Fruit fly (Drosophila melanogaster): ENCODE data around the gene IFT57.

The IFT57 gene

dm6 chr2L:3524729-3525181, 5.8 kb upstream of the IFT57 start, which contains the start of gene CG8852 (continued):
- 0 out of 2 replicates have a peak, but pooled peaks have one; percentile 8 for TF ChIP-seq CG7372 (GFP tag; IDR thresholded peaks at IDR 0.05)
- no peak for TF ChIP-seq CG42726 (GFP tag; IDR thresholded peaks at IDR 0.05; ENCODE audit: partially characterized antibody)
- no peak for TF ChIP-seq CG33557 (GFP tag; optimal IDR thresholded peaks at IDR 0.05)
- no peak for TF ChIP-seq schlank (tag; optimal IDR thresholded peaks at IDR 0.05)
- no peak for TF ChIP-seq CG12299 (tag; optimal IDR thresholded peaks at IDR 0.05)
- no peak for TF ChIP-seq CG14667 (GFP tag; IDR thresholded peaks at IDR 0.05)
- 0 out of 3 replicates have a peak, but pooled peaks have one; percentile 17 for TF ChIP-seq Dbx (GFP tag; IDR thresholded peaks at IDR 0.05)
- TF ChIP-seq Six4 (GFP tag; optimal IDR thresholded peaks at IDR 0.05): no peak
- TF ChIP-seq CG12659 (GFP tag; optimal IDR thresholded peaks at IDR 0.05): no peak
- TF ChIP-seq hbn (GFP tag; IDR thresholded peaks at IDR 0.05; ENCODE audit: partially characterized antibody): no peak
- TF ChIP-seq wor (GFP tag; IDR thresholded peaks at IDR 0.05): peak; percentile 45
- peak; percentile 46 for TF ChIP-seq CG13424 (tag; optimal IDR thresholded peaks at IDR 0.05)
- no peak for TF ChIP-seq en (GFP tag; optimal IDR thresholded peaks at IDR 0.05)
- TF ChIP-seq gem (tag; optimal IDR thresholded peaks at IDR 0.05): no peak
- no peak for TF ChIP-seq CG7963 (GFP tag; IDR thresholded peaks at IDR 0.05; ENCODE audit: partially characterized antibody)
- TF ChIP-seq CG8281 (tag; optimal IDR thresholded peaks at IDR 0.05): no peak
- TF ChIP-seq Aef1 (GFP tag; IDR thresholded peaks at IDR 0.05): peak; percentile 20; the same call in 1 of the 3 replicates
- no peak for TF ChIP-seq CG9609 (GFP tag; optimal IDR thresholded peaks at IDR 0.05)
- no peak for TF ChIP-seq HLH3B (GFP tag; IDR thresholded peaks at IDR 0.05)
- peak; percentile 44 for TF ChIP-seq CG10543 (GFP tag; optimal IDR thresholded peaks at IDR 0.05)
- TF ChIP-seq esg (GFP tag; conservative IDR thresholded peaks at IDR 0.05): peak; percentile 35; the same call in 1 of the 2 replicates
- no peak for TF ChIP-seq Awh (GFP tag; IDR thresholded peaks at IDR 0.05)
- TF ChIP-seq fd96Cb (tag; optimal IDR thresholded peaks at IDR 0.05): peak; percentile 18
- TF ChIP-seq Hr78 (GFP tag; optimal IDR thresholded peaks at IDR 0.05): no peak
- no peak for TF ChIP-seq CG16779 (GFP tag; IDR thresholded peaks at IDR 0.05)
- TF ChIP-seq trem (tag; optimal IDR thresholded peaks at IDR 0.05): no peak
- no peak for TF ChIP-seq phol (tag; optimal IDR thresholded peaks at IDR 0.05)
- no peak for TF ChIP-seq PHDP (tag; optimal IDR thresholded peaks at IDR 0.05)
- peak; percentile 60; the same call in 1 of the 2 replicates for TF ChIP-seq Rfx (GFP tag; IDR thresholded peaks at IDR 0.05)
- peak; percentile 39; the same call in 1 of the 2 replicates for TF ChIP-seq lmd (GFP tag; IDR thresholded peaks at IDR 0.05)
- no peak for TF ChIP-seq CG4404 (GFP tag; IDR thresholded peaks at IDR 0.05)
- no peak for TF ChIP-seq sqz (GFP tag; optimal IDR thresholded peaks at IDR 0.05)
- TF ChIP-seq hkb (optimal IDR thresholded peaks at IDR 0.05): no peak
- TF ChIP-seq hkb (GFP tag; IDR thresholded peaks at IDR 0.05): peak; percentile 33; the same call in 1 of the 2 replicates
- no peak for TF ChIP-seq ham (GFP tag; IDR thresholded peaks at IDR 0.05)
- no peak for TF ChIP-seq CG11695 (GFP tag; IDR thresholded peaks at IDR 0.05)
- TF ChIP-seq Lhr (GFP tag; optimal IDR thresholded peaks at IDR 0.05): no peak
- peak; percentile 51 for TF ChIP-seq sisA (GFP tag; IDR thresholded peaks at IDR 0.05)
- no peak for TF ChIP-seq danr (GFP tag; IDR thresholded peaks at IDR 0.05)
- TF ChIP-seq Hmx (GFP tag; optimal IDR thresholded peaks at IDR 0.05): no peak
- TF ChIP-seq eve (GFP tag; optimal IDR thresholded peaks at IDR 0.05): no peak
- TF ChIP-seq TFAM (GFP tag; optimal IDR thresholded peaks at IDR 0.05): no peak
- TF ChIP-seq Fer2 (tag; optimal IDR thresholded peaks at IDR 0.05): peak; percentile 3
- TF ChIP-seq zfh1 (GFP tag; IDR thresholded peaks at IDR 0.05): 0 out of 3 replicates have a peak, but pooled peaks have one; percentile 27
- TF ChIP-seq CG12769 (tag; optimal IDR thresholded peaks at IDR 0.05): no peak
- no peak for TF ChIP-seq ase (GFP tag; IDR thresholded peaks at IDR 0.05)
- no peak for TF ChIP-seq dimm (GFP tag; IDR thresholded peaks at IDR 0.05)
- TF ChIP-seq Fer1 (GFP tag; optimal IDR thresholded peaks at IDR 0.05): no peak
- no peak for TF ChIP-seq wek (GFP tag; optimal IDR thresholded peaks at IDR 0.05)
- no peak for TF ChIP-seq Antp (GFP tag; optimal IDR thresholded peaks at IDR 0.05)
- TF ChIP-seq B-H2 (GFP tag; optimal IDR thresholded peaks at IDR 0.05): no peak
